Fruit fly (Drosophila melanogaster): ENCODE results near the gene CG13857.

The CG13857 gene

dm6 chr3R:22351396-22351795, 42.5 kb downstream of the CG13857 start, which contains the start of gene rdhB:
Gene rdhB (plus strand): TSS chr3R:22351696.
- TF ChIP-seq MESR4 (GFP tag; optimal IDR thresholded peaks at IDR 0.05) (no peak), gfzf (GFP tag; optimal IDR thresholded peaks at IDR 0.05) (no peak), lbe (GFP tag; optimal IDR thresholded peaks at IDR 0.05) (no peak), CG4854 (GFP tag; optimal IDR thresholded peaks at IDR 0.05) (no peak), CG1647 (GFP tag; optimal IDR thresholded peaks at IDR 0.05) (no peak), Hand (GFP tag; optimal IDR thresholded peaks at IDR 0.05) (no peak), ac (GFP tag; optimal IDR thresholded peaks at IDR 0.05) (no peak), Eip74EF (GFP tag; optimal IDR thresholded peaks at IDR 0.05) (no peak), Rx (GFP tag; IDR thresholded peaks at IDR 0.05) (no peak), CG1233 (GFP tag; optimal IDR thresholded peaks at IDR 0.05) (no peak), CG12391 (tag; optimal IDR thresholded peaks at IDR 0.05) (no peak), CG1602 (GFP tag; optimal IDR thresholded peaks at IDR 0.05) (no peak), croc (GFP tag; conservative IDR thresholded peaks at IDR 0.05) (no peak), CG14050 (GFP tag; IDR thresholded peaks at IDR 0.05) (no peak), CG32767 (GFP tag; IDR thresholded peaks at IDR 0.05) (no peak), CG9437 (GFP tag; optimal IDR thresholded peaks at IDR 0.05) (no peak), CG17568 (GFP tag; optimal IDR thresholded peaks at IDR 0.05) (no peak)

dm6 chr3R:22342708-22343107, 51.2 kb downstream of the CG13857 start:
- TF ChIP-seq cad (GFP tag; optimal IDR thresholded peaks at IDR 0.05) (peak; percentile 59), trh (GFP tag; optimal IDR thresholded peaks at IDR 0.05) (no peak), Ets65A (GFP tag) (peak; percentile 33), CG6654 (GFP tag; optimal IDR thresholded peaks at IDR 0.05) (peak; percentile 88), Asciz (GFP tag; optimal IDR thresholded peaks at IDR 0.05) (no peak)
